Worm (Caenorhabditis elegans) whole organism, L2 larva: ENCODE measurements around the gene gst-13.
A peak's percentile ranks its signal among the peaks of the same experiment; 100 is the strongest.

ENCODE experiments used
- C34F6.9 ChIP-seq: fragments of 150-350 bp; optimal IDR thresholded peaks from 2 replicates; lab custom pipeline; 2014; ENCODE audit warnings: missing biosample characterization, missing genetic modification characterization
- F13H6.1 ChIP-seq: sonication (generic microtip); optimal IDR thresholded peaks from 2 replicates; lab custom pipeline; 2016; ENCODE audit warnings: missing genetic modification characterization, missing compliant biosample characterization
- ZK546.5 ChIP-seq: sonication (generic microtip); optimal IDR thresholded peaks from 2 replicates; lab custom pipeline; 2017; ENCODE audit warnings: missing biosample characterization, missing genetic modification characterization
- alr-1 ChIP-seq: fragments of 150-350 bp; optimal IDR thresholded peaks from 2 replicates; lab custom pipeline; 2014; ENCODE audit warnings: missing biosample characterization, missing genetic modification characterization
- aly-2 ChIP-seq: fragments of 150-350 bp; optimal IDR thresholded peaks from 2 replicates; lab custom pipeline; 2014; ENCODE audit warnings: missing biosample characterization, missing genetic modification characterization
- ama-1 ChIP-seq: fragments of 150-350 bp; optimal IDR thresholded peaks from 2 replicates; lab custom pipeline; 2018; ENCODE audit warnings: inconsistent platforms
- blmp-1 ChIP-seq: sonication (generic microtip); optimal IDR thresholded peaks from 2 replicates; lab custom pipeline; 2017; ENCODE audit warnings: missing genetic modification characterization, mild to moderate bottlenecking, missing compliant biosample characterization, antibody characterized with exemption, moderate library complexity; ENCODE audit not compliant: insufficient read depth
- ceh-16 ChIP-seq: fragments of 150-350 bp; optimal IDR thresholded peaks from 2 replicates; lab custom pipeline; 2014; ENCODE audit warnings: missing biosample characterization, missing genetic modification characterization
- ceh-82 ChIP-seq: fragments of 150-350 bp; optimal IDR thresholded peaks from 2 replicates; lab custom pipeline; 2014; ENCODE audit warnings: missing biosample characterization, missing genetic modification characterization
- crh-2 ChIP-seq: sonication (generic microtip); optimal IDR thresholded peaks from 2 replicates; lab custom pipeline; 2017; ENCODE audit warnings: missing biosample characterization, missing genetic modification characterization
- egl-27 ChIP-seq: sonication (generic microtip); optimal IDR thresholded peaks from 3 replicates; lab custom pipeline; 2017; ENCODE audit warnings: missing biosample characterization, missing genetic modification reagents, missing genetic modification characterization
- elt-1 ChIP-seq: fragments of 150-350 bp; optimal IDR thresholded peaks from 2 replicates; lab custom pipeline; 2014; ENCODE audit warnings: missing biosample characterization, missing genetic modification characterization
- gmeb-1 ChIP-seq: fragments of 150-350 bp; optimal IDR thresholded peaks from 2 replicates; lab custom pipeline; 2014; ENCODE audit warnings: missing biosample characterization, missing genetic modification characterization
- lin-13 ChIP-seq: fragments of 150-350 bp; optimal IDR thresholded peaks from 2 replicates; lab custom pipeline; 2014; ENCODE audit warnings: missing biosample characterization, missing genetic modification reagents, missing genetic modification characterization
- lin-39 ChIP-seq: fragments of 150-350 bp; optimal IDR thresholded peaks from 2 replicates; lab custom pipeline; 2014; ENCODE audit warnings: missing biosample characterization, missing genetic modification reagents, missing genetic modification characterization
- lsy-2 ChIP-seq, 2 experiments: fragments of 150-350 bp in 1 of 2; sonication (generic microtip) in 1 of 2; optimal IDR thresholded peaks; 2 replicates each; lab custom pipeline; 2014 to 2017; ENCODE audit warnings: missing biosample characterization in 2 of 2, missing genetic modification characterization in 2 of 2
- mab-5 ChIP-seq: fragments of 150-350 bp; optimal IDR thresholded peaks from 2 replicates; lab custom pipeline; 2014; ENCODE audit warnings: missing biosample characterization, missing genetic modification characterization
- mbf-1 ChIP-seq: sonication (generic microtip); optimal IDR thresholded peaks from 2 replicates; lab custom pipeline; 2017; ENCODE audit warnings: missing biosample characterization, missing genetic modification characterization
- mdl-1 ChIP-seq, 2 experiments: fragments of 150-350 bp in 1 of 2; sonication (generic microtip) in 1 of 2; optimal IDR thresholded peaks; 2 replicates each; lab custom pipeline; 2017; ENCODE audit warnings: missing biosample characterization in 2 of 2, missing genetic modification characterization in 2 of 2
- nhr-11 ChIP-seq: fragments of 150-350 bp; optimal IDR thresholded peaks from 2 replicates; lab custom pipeline; 2014; ENCODE audit warnings: missing biosample characterization, missing genetic modification characterization
- nhr-21 ChIP-seq: fragments of 150-350 bp; optimal IDR thresholded peaks from 2 replicates; lab custom pipeline; 2014; ENCODE audit warnings: missing biosample characterization, missing genetic modification characterization
- nhr-237 ChIP-seq: fragments of 150-350 bp; optimal IDR thresholded peaks from 2 replicates; lab custom pipeline; 2014; ENCODE audit warnings: missing biosample characterization, missing genetic modification characterization
- nhr-25 ChIP-seq: fragments of 150-350 bp; sonication (generic microtip); optimal IDR thresholded peaks from 3 replicates; lab custom pipeline; 2014; ENCODE audit warnings: missing biosample characterization, missing genetic modification characterization
- sem-4 ChIP-seq: fragments of 150-350 bp; optimal IDR thresholded peaks from 2 replicates; lab custom pipeline; 2014; ENCODE audit warnings: missing biosample characterization, missing genetic modification reagents, missing genetic modification characterization
- skn-1 ChIP-seq: sonication (generic microtip); optimal IDR thresholded peaks from 2 replicates; lab custom pipeline; 2017; ENCODE audit warnings: missing biosample characterization, missing genetic modification characterization
- sma-3 ChIP-seq: sonication (generic microtip); optimal IDR thresholded peaks from 2 replicates; lab custom pipeline; 2016; ENCODE audit warnings: missing genetic modification reagents, missing genetic modification characterization, missing compliant biosample characterization
- snpc-4 ChIP-seq: fragments of 150-350 bp; optimal IDR thresholded peaks from 2 replicates; lab custom pipeline; 2014; ENCODE audit warnings: missing biosample characterization, missing genetic modification characterization
- unc-39 ChIP-seq: fragments of 150-350 bp; optimal IDR thresholded peaks from 2 replicates; lab custom pipeline; 2014; ENCODE audit warnings: missing biosample characterization, missing genetic modification characterization
- unc-55 ChIP-seq: fragments of 150-350 bp; sonication (generic microtip); optimal IDR thresholded peaks from 3 replicates; lab custom pipeline; 2014; ENCODE audit warnings: missing biosample characterization, missing genetic modification reagents, missing genetic modification characterization
- unc-62 ChIP-seq: fragments of 150-350 bp; optimal IDR thresholded peaks from 2 replicates; lab custom pipeline; 2014; ENCODE audit warnings: missing biosample characterization, missing genetic modification reagents, missing genetic modification characterization
- zag-1 ChIP-seq: fragments of 150-350 bp; optimal IDR thresholded peaks from 2 replicates; lab custom pipeline; 2014; ENCODE audit warnings: missing biosample characterization, missing genetic modification characterization
- ztf-1 ChIP-seq: fragments of 200-800 bp; sonication (Bioruptor generic); conservative IDR thresholded peaks from 2 replicates; pipeline ENCODE4 v1.3.6; 2022; ENCODE audit warnings: missing genetic modification characterization, missing compliant biosample characterization
- ztf-4 ChIP-seq: fragments of 150-350 bp; optimal IDR thresholded peaks from 2 replicates; lab custom pipeline; 2014; ENCODE audit warnings: missing biosample characterization, missing genetic modification characterization

The gst-13 gene

DNA sequence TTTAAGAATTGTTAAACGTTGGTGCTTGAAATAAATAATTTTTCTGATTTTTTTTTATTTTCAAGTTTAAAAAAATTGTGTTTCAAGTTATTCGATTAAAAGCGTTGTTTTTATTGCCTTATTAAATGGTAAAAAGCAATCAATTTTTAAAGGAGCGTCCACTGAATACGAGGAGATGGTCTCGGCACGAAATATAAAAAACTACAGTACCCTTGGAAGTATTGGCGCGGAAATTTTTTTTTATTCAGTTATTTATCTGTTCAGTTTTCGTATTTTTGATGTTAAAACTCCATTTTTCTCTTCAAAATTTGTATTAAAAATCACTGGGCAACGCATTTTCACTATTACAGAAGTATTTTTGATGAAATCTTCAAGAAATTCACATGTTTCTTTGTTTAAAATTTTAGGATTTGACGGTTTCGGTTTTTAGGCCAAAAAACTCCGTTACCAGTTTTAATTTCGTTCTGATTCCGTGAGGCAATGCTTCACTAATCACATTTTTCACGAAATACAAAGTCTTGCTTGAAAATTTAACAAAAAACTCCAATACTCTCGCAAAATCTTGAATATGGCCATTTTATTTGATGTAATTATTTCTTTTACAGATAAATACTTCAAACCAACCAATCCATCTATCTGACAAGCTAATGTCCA lies 18.1 kb upstream of the gst-13 start, which contains the start of gene znfx-1:
TSS of gene znfx-1 (plus strand) at position 604 of the 654 bp plus-strand sequence.
- TF ChIP-seq egl-27 (tag; lab: Kevin White, UChicago), result no peak
- TF ChIP-seq unc-55 (GFP tag; lab: Kevin White, UChicago), result peak; percentile 17

DNA sequence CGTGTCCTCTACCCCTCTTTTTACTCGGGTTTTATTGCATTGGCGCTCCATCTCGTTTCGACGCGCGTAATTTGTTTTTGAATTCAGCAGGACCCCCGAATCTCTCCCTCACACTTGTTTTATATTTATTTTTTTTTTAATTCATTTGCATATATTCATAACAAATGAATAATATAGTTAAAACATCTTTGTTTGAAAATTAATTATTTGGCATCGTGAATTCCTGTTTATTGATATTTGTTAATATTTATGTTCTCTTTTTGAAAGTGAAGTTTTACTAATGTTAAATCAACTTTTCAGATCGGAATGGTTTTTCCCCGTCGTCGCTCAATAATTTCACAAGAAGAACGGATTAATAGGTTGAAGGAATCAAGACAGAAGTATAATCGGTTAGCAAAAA lies 8.3 kb upstream of the gst-13 start, which contains the start of gene ZK1067.3:
TSS of gene ZK1067.3 (plus strand) at position 301 of the 400 bp plus-strand sequence.
- no peak for TF ChIP-seq unc-39 (tag; lab: Kevin White, UChicago)

DNA sequence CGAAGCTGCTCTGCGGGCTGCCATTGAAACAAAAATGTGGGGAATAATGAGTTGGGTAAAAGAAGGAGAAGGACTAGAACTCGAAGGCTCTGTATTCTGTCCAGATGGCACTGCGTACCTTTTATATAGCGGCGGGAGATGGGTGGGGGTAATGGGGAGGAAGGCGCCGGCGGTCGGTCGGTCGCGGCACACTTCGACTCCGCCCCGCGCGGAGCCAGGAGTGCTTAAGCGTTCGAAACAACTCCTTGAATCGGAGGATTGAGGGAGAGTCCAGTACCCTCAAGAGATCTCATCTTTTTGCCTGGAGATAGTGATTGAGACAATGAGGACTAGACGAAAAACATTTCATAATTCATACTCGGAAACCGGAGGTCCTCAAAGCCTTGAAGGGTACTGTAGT lies 4.1 kb upstream of the gst-13 start, which contains the start of gene abu-14:
TSS of gene abu-14 (minus strand) at position 81 of the 400 bp plus-strand sequence.
- no peak for TF ChIP-seq mdl-1 (tag; optimal IDR thresholded peaks at IDR 0.05; lab: Kevin White, UChicago)
- no peak for TF ChIP-seq nhr-11 (tag; lab: Kevin White, UChicago)
- TF ChIP-seq sma-3 (GFP tag; lab: Kevin White, UChicago), result no peak
- TF ChIP-seq ceh-82 (tag; lab: Kevin White, UChicago), result no peak
- no peak for TF ChIP-seq ZK546.5 (tag; lab: Kevin White, UChicago)
- TF ChIP-seq lin-13 (GFP tag; lab: Kevin White, UChicago), result no peak
- no peak for TF ChIP-seq unc-55 (GFP tag; lab: Kevin White, UChicago)
- TF ChIP-seq unc-62, result no peak
- TF ChIP-seq skn-1 (tag; lab: Kevin White, UChicago), result no peak
- no peak for TF ChIP-seq ztf-1
- TF ChIP-seq, all 48 proteins: peak for 0

DNA sequence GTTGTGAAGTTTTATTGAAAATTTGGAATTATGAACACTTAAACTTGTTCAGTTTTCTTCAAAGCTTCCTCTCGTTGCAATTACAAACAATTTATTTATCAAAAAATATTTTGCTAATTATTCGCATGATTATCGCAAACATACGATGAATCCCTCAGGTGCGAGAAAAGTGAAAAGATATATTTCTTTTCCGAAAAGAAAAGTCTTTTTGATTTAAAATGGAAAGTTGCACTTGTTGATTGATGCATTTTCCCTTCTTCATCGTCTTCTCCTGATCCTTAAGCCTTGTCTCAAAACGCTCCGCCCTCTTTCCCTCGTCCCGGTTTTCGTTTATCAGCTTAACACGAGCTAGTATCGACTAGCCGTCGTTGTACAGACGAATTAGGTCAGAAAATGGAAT lies 1.2 kb downstream of the gst-13 start:
- TF ChIP-seq nhr-237 (no peak), snpc-4 (no peak), ceh-16 (no peak), gmeb-1 (tag; lab: Kevin White, UChicago) (no peak), skn-1 (tag; lab: Kevin White, UChicago) (no peak), sem-4 (no peak), mab-5 (tag; lab: Kevin White, UChicago) (no peak), ztf-4 (no peak), ceh-82 (tag; lab: Kevin White, UChicago) (no peak), unc-62 (no peak), crh-2 (no peak), blmp-1 (tag; lab: Kevin White, UChicago) (peak; percentile 93), zag-1 (tag; lab: Kevin White, UChicago) (no peak), elt-1 (tag; lab: Kevin White, UChicago) (no peak), nhr-21 (tag; lab: Kevin White, UChicago) (peak; percentile 7), nhr-25 (no peak), C34F6.9 (no peak), mbf-1 (no peak)

DNA sequence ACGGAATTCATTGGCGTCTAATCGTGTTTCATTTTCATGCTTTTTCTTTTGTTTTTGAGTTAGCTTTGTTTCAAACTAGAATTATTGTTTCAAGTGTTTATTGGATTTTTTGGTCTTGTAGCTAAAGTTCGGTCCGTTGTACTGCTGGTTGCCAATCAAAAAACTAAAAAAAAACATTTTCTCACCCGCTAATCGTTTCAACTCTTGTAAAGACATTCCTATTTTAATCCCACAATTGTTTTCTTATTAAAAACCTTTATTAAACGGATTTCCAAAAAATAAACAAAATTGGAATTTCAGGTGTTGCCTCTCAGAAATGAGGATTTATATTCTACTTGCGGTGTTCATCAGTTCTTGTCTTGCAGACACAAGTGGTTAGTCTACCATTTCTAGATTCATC lies 1.7 kb downstream of the gst-13 start, which contains the start of gene T26C5.2:
TSS of gene T26C5.2 (plus strand) at position 301 of the 400 bp plus-strand sequence.
- TF ChIP-seq egl-27 (tag; lab: Kevin White, UChicago) (no peak), alr-1 (tag; lab: Kevin White, UChicago) (no peak), lin-39 (tag; lab: Kevin White, UChicago) (no peak), ceh-82 (tag; lab: Kevin White, UChicago) (no peak), F13H6.1 (tag; lab: Kevin White, UChicago) (no peak), sma-3 (GFP tag; lab: Kevin White, UChicago) (no peak), nhr-11 (tag; lab: Kevin White, UChicago) (no peak), nhr-237 (no peak), lsy-2 (tag; optimal IDR thresholded peaks at IDR 0.05; lab: Kevin White, UChicago) (no peak), C34F6.9 (no peak), ceh-16 (no peak), aly-2 (no peak), blmp-1 (tag; lab: Kevin White, UChicago) (no peak), crh-2 (no peak), ama-1 (lab: Kevin White, UChicago) (no peak)
